Worm (Caenorhabditis elegans): ENCODE results near the gene ZC262.2.

Gene ZC262.2

DNA sequence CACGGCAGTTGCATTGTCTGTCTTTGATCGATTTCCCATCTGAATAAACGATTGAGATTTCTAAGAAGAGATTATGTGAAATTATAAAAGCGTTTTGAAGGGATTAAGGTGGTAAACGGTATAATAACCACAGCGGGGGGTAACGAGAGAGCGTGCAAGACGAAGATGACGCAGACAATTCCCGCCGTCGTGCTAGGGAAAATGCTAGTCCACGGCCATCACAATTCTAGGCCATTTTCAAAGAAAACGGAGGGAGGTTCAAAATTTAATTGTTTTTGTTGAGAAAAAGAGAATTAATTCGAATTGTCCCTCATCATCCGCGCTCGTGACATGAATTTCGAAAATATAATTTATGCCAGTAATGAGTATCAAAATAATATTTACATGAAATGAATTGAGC lies 12.8 kb upstream of the ZC262.2 start, which contains the start of gene F10E9.11 (continued):
- TF ChIP-seq ZK185.1 (tag; optimal IDR thresholded peaks at IDR 0.05; ENCODE audit: poor library complexity, severe bottlenecking) (peak; percentile 88), him-1 (tag; optimal IDR thresholded peaks at IDR 0.05) (peak; percentile 63), aptf-2 (GFP tag; conservative IDR thresholded peaks at IDR 0.05) (0 out of 2 replicates have a peak, but pooled peaks have one; percentile 37), snpc-3.4 (tag; optimal IDR thresholded peaks at IDR 0.05) (no peak), tlf-1 (GFP tag; optimal IDR thresholded peaks at IDR 0.05) (peak; percentile 28), dpl-1 (GFP tag; optimal IDR thresholded peaks at IDR 0.05) (peak; percentile 88), mes-4 (tag; optimal IDR thresholded peaks at IDR 0.05) (no peak), nfyb-1 (GFP tag; IDR thresholded peaks at IDR 0.05) (peak; percentile 64), hlh-12 (tag; optimal IDR thresholded peaks at IDR 0.05) (no peak), lsy-27 (tag; optimal IDR thresholded peaks at IDR 0.05; ENCODE audit: borderline replicate concordance, insufficient read depth) (no peak), egl-44 (GFP tag; IDR thresholded peaks at IDR 0.05) (no peak), fkh-3 (tag; optimal IDR thresholded peaks at IDR 0.05) (no peak), F39B2.1 (GFP tag; IDR thresholded peaks at IDR 0.05) (no peak), xnd-1 (tag; optimal IDR thresholded peaks at IDR 0.05) (peak; percentile 32), hmg-20 (GFP tag; IDR thresholded peaks at IDR 0.05) (peak; percentile 44; the same call in 1 of the 2 replicates), F57A8.1 (GFP tag; optimal IDR thresholded peaks at IDR 0.05) (no peak), rcor-1 (GFP tag; IDR thresholded peaks at IDR 0.05) (peak; percentile 82), attf-5 (GFP tag; optimal IDR thresholded peaks at IDR 0.05) (peak; percentile 67), B0261.1 (tag; optimal IDR thresholded peaks at IDR 0.05) (no peak), dpff-1 (tag; optimal IDR thresholded peaks at IDR 0.05) (no peak), tbp1 (GFP tag; optimal IDR thresholded peaks at IDR 0.05) (peak; percentile 57), unc-130 (GFP tag; optimal IDR thresholded peaks at IDR 0.05) (peak; percentile 89), nhr-120 (GFP tag; IDR thresholded peaks at IDR 0.05) (no peak), efl-1 (GFP tag; optimal IDR thresholded peaks at IDR 0.05) (peak; percentile 90), hmg-1.2 (GFP tag; IDR thresholded peaks at IDR 0.05) (peak; percentile 96), F55B11.4 (tag; optimal IDR thresholded peaks at IDR 0.05; ENCODE audit: borderline replicate concordance, insufficient read depth) (no peak), zfh-2 (GFP tag; conservative IDR thresholded peaks at IDR 0.05) (no peak), snpc-1.1 (tag; optimal IDR thresholded peaks at IDR 0.05; ENCODE audit: insufficient read depth) (peak; percentile 45), C17E4.6 (GFP tag; IDR thresholded peaks at IDR 0.05) (0 out of 2 replicates have a peak, but pooled peaks have one; percentile 37), bed-2 (GFP tag; IDR thresholded peaks at IDR 0.05) (peak; percentile 83; the same call in 1 of the 2 replicates), T07F8.4 (tag; optimal IDR thresholded peaks at IDR 0.05) (no peak), F33H1.4 (GFP tag; IDR thresholded peaks at IDR 0.05) (peak; percentile 71), akir-1 (GFP tag; optimal IDR thresholded peaks at IDR 0.05) (peak; percentile 75), F49E8.2 (tag; optimal IDR thresholded peaks at IDR 0.05; ENCODE audit: insufficient read depth) (peak; percentile 13), nhr-27 (tag; optimal IDR thresholded peaks at IDR 0.05) (no peak), ceh-91 (GFP tag; IDR thresholded peaks at IDR 0.05) (0 out of 2 replicates have a peak, but pooled peaks have one; percentile 55), lir-1 (GFP tag; conservative IDR thresholded peaks at IDR 0.05) (peak; percentile 82), madf-8 (GFP tag; conservative IDR thresholded peaks at IDR 0.05) (peak; percentile 69), pha-4 (tag; optimal IDR thresholded peaks at IDR 0.05) (peak; percentile 5), D2030.7 (GFP tag; IDR thresholded peaks at IDR 0.05) (peak; percentile 70), Y95B8A.8 (GFP tag; IDR thresholded peaks at IDR 0.05) (peak; percentile 58; the same call in 1 of the 2 replicates), cebp-1 (GFP tag; IDR thresholded peaks at IDR 0.05) (0 out of 2 replicates have a peak, but pooled peaks have one; percentile 25), cebp-1 (tag; optimal IDR thresholded peaks at IDR 0.05) (no peak), F22D6.2 (tag; optimal IDR thresholded peaks at IDR 0.05) (no peak), ceh-40 (GFP tag; IDR thresholded peaks at IDR 0.05) (0 out of 2 replicates have a peak, but pooled peaks have one; percentile 43), let-607 (tag; optimal IDR thresholded peaks at IDR 0.05) (peak in 1 of 2 experiments; percentile 33), B0019.2 (GFP tag; conservative IDR thresholded peaks at IDR 0.05) (peak; percentile 74)
